Fruit fly (Drosophila melanogaster): ENCODE results near the gene CG10657.

Gene CG10657

DNA sequence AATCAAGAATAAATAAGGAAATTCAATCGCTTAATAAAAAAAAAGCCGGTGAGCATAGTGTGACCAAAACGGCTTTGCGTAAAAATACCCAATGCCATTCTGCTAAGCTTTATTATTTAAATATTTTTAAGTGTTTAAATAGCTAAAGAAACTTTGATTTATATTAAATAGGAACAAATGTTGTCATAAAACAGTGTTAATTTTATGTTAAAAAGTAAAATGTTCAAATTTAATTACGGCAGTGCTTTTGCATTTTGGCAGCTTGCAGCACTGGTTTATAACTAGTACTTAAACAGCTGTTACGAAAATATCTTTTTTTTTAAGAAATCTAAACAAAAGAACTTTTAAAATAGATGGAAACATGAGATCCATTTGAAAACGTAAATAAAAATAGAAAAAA, 4.2 kb upstream of the CG10657 start, which contains the start of the genes CG10638 and CG10681 (continued):
- TF ChIP-seq CG15269 (tag; optimal IDR thresholded peaks at IDR 0.05) (peak; percentile 39), CG9797 (GFP tag; optimal IDR thresholded peaks at IDR 0.05) (peak; percentile 73), CG17912 (GFP tag; optimal IDR thresholded peaks at IDR 0.05) (no peak), CG10147 (GFP tag; optimal IDR thresholded peaks at IDR 0.05) (peak; percentile 36), lab (GFP tag; optimal IDR thresholded peaks at IDR 0.05) (peak; percentile 15), CG7556 (GFP tag; optimal IDR thresholded peaks at IDR 0.05) (peak; percentile 17), CG2712 (tag; optimal IDR thresholded peaks at IDR 0.05) (peak; percentile 54), HLHmδ (GFP tag; optimal IDR thresholded peaks at IDR 0.05) (no peak), nerfin-2 (GFP tag; IDR thresholded peaks at IDR 0.05; ENCODE audit: partially characterized antibody) (no peak), CG10274 (GFP tag; optimal IDR thresholded peaks at IDR 0.05) (no peak), HHEX (GFP tag; optimal IDR thresholded peaks at IDR 0.05) (no peak), pfk (GFP tag; optimal IDR thresholded peaks at IDR 0.05) (no peak), Hsf (GFP tag; optimal IDR thresholded peaks at IDR 0.05) (peak; percentile 46), CG9932 (GFP tag; IDR thresholded peaks at IDR 0.05) (peak; percentile 62), bbx (GFP tag; IDR thresholded peaks at IDR 0.05; ENCODE audit: partially characterized antibody) (no peak), aop (GFP tag; IDR thresholded peaks at IDR 0.05) (no peak), CG11504 (tag; optimal IDR thresholded peaks at IDR 0.05) (peak; percentile 58), Mad (GFP tag; optimal IDR thresholded peaks at IDR 0.05) (no peak), CG15601 (tag; optimal IDR thresholded peaks at IDR 0.05) (peak; percentile 31), gt (GFP tag; IDR thresholded peaks at IDR 0.05) (no peak), chif (GFP tag; optimal IDR thresholded peaks at IDR 0.05) (peak in 1 of 2 experiments; percentile 19), sqz (GFP tag; optimal IDR thresholded peaks at IDR 0.05) (peak; percentile 97), CG17385 (GFP tag; optimal IDR thresholded peaks at IDR 0.05) (peak; percentile 41), eve (GFP tag; optimal IDR thresholded peaks at IDR 0.05) (no peak), CG2875 (GFP tag; optimal IDR thresholded peaks at IDR 0.05) (no peak), CG9727 (GFP tag; optimal IDR thresholded peaks at IDR 0.05) (peak; percentile 26), dan (GFP tag; IDR thresholded peaks at IDR 0.05) (no peak), Abd-B (GFP tag; optimal IDR thresholded peaks at IDR 0.05) (no peak), gcm (GFP tag; optimal IDR thresholded peaks at IDR 0.05) (peak; percentile 59), toy (GFP tag; IDR thresholded peaks at IDR 0.05) (no peak), Dfd (GFP tag; optimal IDR thresholded peaks at IDR 0.05) (no peak), az2 (GFP tag; optimal IDR thresholded peaks at IDR 0.05) (peak; percentile 23), CG2120 (GFP tag; optimal IDR thresholded peaks at IDR 0.05) (peak; percentile 66), Jarid2 (GFP tag; optimal IDR thresholded peaks at IDR 0.05) (no peak), bigmax (GFP tag; optimal IDR thresholded peaks at IDR 0.05) (no peak), CG14667 (GFP tag; IDR thresholded peaks at IDR 0.05) (no peak), CG6654 (GFP tag; optimal IDR thresholded peaks at IDR 0.05) (no peak), CG6272 (GFP tag; IDR thresholded peaks at IDR 0.05) (no peak), fu2 (GFP tag; optimal IDR thresholded peaks at IDR 0.05) (no peak), Doc3 (GFP tag; IDR thresholded peaks at IDR 0.05; ENCODE audit: partially characterized antibody) (no peak), Xbp1 (GFP tag; optimal IDR thresholded peaks at IDR 0.05) (peak; percentile 55), NK7.1 (GFP tag; optimal IDR thresholded peaks at IDR 0.05) (no peak), unpg (GFP tag; optimal IDR thresholded peaks at IDR 0.05) (peak; percentile 54), CG6791 (GFP tag; IDR thresholded peaks at IDR 0.05; ENCODE audit: partially characterized antibody) (no peak), CG6813 (GFP tag; optimal IDR thresholded peaks at IDR 0.05) (no peak), C15 (GFP tag; IDR thresholded peaks at IDR 0.05) (no peak), odd (GFP tag; optimal IDR thresholded peaks at IDR 0.05) (no peak), Doc2 (GFP tag; IDR thresholded peaks at IDR 0.05) (no peak), ranshi (GFP tag; IDR thresholded peaks at IDR 0.05) (no peak), CG6175 (GFP tag; IDR thresholded peaks at IDR 0.05) (no peak), CG5180 (GFP tag; optimal IDR thresholded peaks at IDR 0.05) (no peak)

Measured in whole organism, embryonic.